Worm (Caenorhabditis elegans) whole organism, L1 larva: ENCODE measurements around the gene W03A5.6.

ENCODE experiments used
- C16A3.4 ChIP-seq: fragments of 150-350 bp; optimal IDR thresholded peaks from 2 replicates; lab custom pipeline; 2014; ENCODE audit warnings: missing biosample characterization, missing genetic modification characterization
- F16B12.6 ChIP-seq: fragments of 150-350 bp; optimal IDR thresholded peaks from 2 replicates; lab custom pipeline; 2014; ENCODE audit warnings: missing biosample characterization, missing genetic modification characterization
- alr-1 ChIP-seq: fragments of 200-800 bp; sonication (Bioruptor generic); optimal IDR thresholded peaks from 2 replicates; lab custom pipeline; 2018; ENCODE audit warnings: borderline replicate concordance, mild to moderate bottlenecking, missing genetic modification characterization, missing compliant biosample characterization
- aly-2 ChIP-seq: fragments of 150-350 bp; optimal IDR thresholded peaks from 2 replicates; lab custom pipeline; 2014; ENCODE audit warnings: missing biosample characterization, missing genetic modification characterization
- blmp-1 ChIP-seq: fragments of 150-350 bp; optimal IDR thresholded peaks from 2 replicates; lab custom pipeline; 2014; ENCODE audit warnings: missing biosample characterization, missing genetic modification characterization
- ceh-82 ChIP-seq, 3 experiments: fragments of 150-350 bp in 1 of 3; sonication (generic microtip) in 2 of 3; optimal IDR thresholded peaks; 2 replicates each; lab custom pipeline; 2014 to 2017; ENCODE audit warnings: missing biosample characterization in 3 of 3, missing genetic modification characterization in 3 of 3
- ceh-88 ChIP-seq: fragments of 200-800 bp; sonication (Bioruptor generic); IDR thresholded peaks from 2 replicates; pipeline ENCODE4 v1.3.6; 2022; ENCODE audit warnings: missing genetic modification characterization, missing compliant biosample characterization
- dsc-1 ChIP-seq: sonication (generic microtip); optimal IDR thresholded peaks from 2 replicates; lab custom pipeline; 2016; ENCODE audit warnings: mild to moderate bottlenecking, missing genetic modification characterization, missing compliant biosample characterization
- efl-1 ChIP-seq, 4 experiments: fragments of 150-350 bp; optimal IDR thresholded peaks in 3 of 4; peaks in 1 of 4; 1 replicate in 1 of 4; 2 replicates in 3 of 4; lab custom pipeline; 2014; ENCODE audit warnings: missing biosample characterization in 2 of 4, missing genetic modification characterization in 2 of 4, missing genetic modification reagents in 2 of 4
- elt-2 ChIP-seq: sonication (generic microtip); optimal IDR thresholded peaks from 2 replicates; lab custom pipeline; 2016; ENCODE audit warnings: missing genetic modification characterization, mild to moderate bottlenecking, inconsistent platforms, missing compliant biosample characterization, missing genetic modification reagents
- elt-3 ChIP-seq, 6 experiments: fragments of 150-350 bp in 1 of 6; sonication (generic microtip); optimal IDR thresholded peaks; 2 replicates each; lab custom pipeline; 2017 to 2018; ENCODE audit warnings: missing biosample characterization in 6 of 6, missing genetic modification characterization in 6 of 6, inconsistent platforms in 1 of 6
- fkh-10 ChIP-seq: sonication (generic microtip); optimal IDR thresholded peaks from 2 replicates; lab custom pipeline; 2017; ENCODE audit warnings: missing biosample characterization, missing genetic modification reagents, missing genetic modification characterization
- fos-1 ChIP-seq: fragments of 150-350 bp; optimal IDR thresholded peaks from 2 replicates; lab custom pipeline; 2014; ENCODE audit warnings: missing biosample characterization, missing genetic modification characterization
- grh-1 ChIP-seq: fragments of 200-800 bp; sonication (Bioruptor generic); IDR thresholded peaks from 2 replicates; pipeline ENCODE4 v1.3.6; 2022; ENCODE audit warnings: missing genetic modification reagents, missing genetic modification characterization, missing compliant biosample characterization
- hlh-17 ChIP-seq: fragments of 200-800 bp; sonication (Bioruptor generic); optimal IDR thresholded peaks from 2 replicates; lab custom pipeline; 2018; ENCODE audit warnings: missing genetic modification characterization, mild to moderate bottlenecking, missing compliant biosample characterization, moderate library complexity, borderline replicate concordance
- hlh-4 ChIP-seq: sonication (generic microtip); optimal IDR thresholded peaks from 2 replicates; lab custom pipeline; 2016; ENCODE audit warnings: mild to moderate bottlenecking, missing genetic modification characterization, missing compliant biosample characterization
- irx-1 ChIP-seq: sonication (generic microtip); optimal IDR thresholded peaks from 2 replicates; lab custom pipeline; 2016; ENCODE audit warnings: missing genetic modification characterization, missing compliant biosample characterization
- jun-1 ChIP-seq: fragments of 150-350 bp; optimal IDR thresholded peaks from 2 replicates; lab custom pipeline; 2014; ENCODE audit warnings: missing biosample characterization, missing genetic modification reagents, missing genetic modification characterization
- lin-14 ChIP-seq: fragments of 200-800 bp; sonication (Bioruptor generic); optimal IDR thresholded peaks from 2 replicates; lab custom pipeline; 2018; ENCODE audit warnings: mild to moderate bottlenecking, missing genetic modification characterization, moderate library complexity, missing compliant biosample characterization
- lin-15B ChIP-seq: fragments of 150-350 bp; sonication (generic microtip); optimal IDR thresholded peaks from 3 replicates; lab custom pipeline; 2014; ENCODE audit warnings: missing biosample characterization, missing genetic modification characterization
- lin-35 ChIP-seq, 2 experiments: fragments of 150-350 bp; optimal IDR thresholded peaks; 2 replicates each; lab custom pipeline; 2014; ENCODE audit warnings: missing biosample characterization in 2 of 2, missing genetic modification characterization in 2 of 2, missing genetic modification reagents in 2 of 2
- lin-39 ChIP-seq: fragments of 150-350 bp; optimal IDR thresholded peaks from 2 replicates; lab custom pipeline; 2014; ENCODE audit warnings: missing biosample characterization, missing genetic modification reagents, missing genetic modification characterization
- lir-3 ChIP-seq: sonication (generic microtip); optimal IDR thresholded peaks from 2 replicates; lab custom pipeline; 2016; ENCODE audit warnings: mild to moderate bottlenecking, missing genetic modification characterization, moderate library complexity, missing compliant biosample characterization; ENCODE audit not compliant: poor library complexity
- lsy-2 ChIP-seq, 2 experiments: fragments of 150-350 bp; optimal IDR thresholded peaks; 2 replicates each; lab custom pipeline; 2014; ENCODE audit warnings: missing biosample characterization in 2 of 2, missing genetic modification characterization in 2 of 2
- mdl-1 ChIP-seq, 2 experiments: fragments of 150-350 bp; optimal IDR thresholded peaks; 2 replicates each; lab custom pipeline; 2014 to 2017; ENCODE audit warnings: missing biosample characterization in 2 of 2, missing genetic modification characterization in 2 of 2, inconsistent platforms in 1 of 2
- mep-1 ChIP-seq: fragments of 150-350 bp; optimal IDR thresholded peaks from 2 replicates; lab custom pipeline; 2014; ENCODE audit warnings: missing biosample characterization, missing genetic modification characterization
- nhr-11 ChIP-seq: fragments of 150-350 bp; optimal IDR thresholded peaks from 2 replicates; lab custom pipeline; 2014; ENCODE audit warnings: missing biosample characterization, missing genetic modification characterization
- nhr-20 ChIP-seq: sonication (generic microtip); optimal IDR thresholded peaks from 2 replicates; lab custom pipeline; 2016; ENCODE audit warnings: mild to moderate bottlenecking, missing genetic modification characterization, missing compliant biosample characterization
- nhr-47 ChIP-seq: sonication (generic microtip); optimal IDR thresholded peaks from 2 replicates; lab custom pipeline; 2016; ENCODE audit warnings: mild to moderate bottlenecking, missing genetic modification characterization, moderate library complexity, missing compliant biosample characterization
- nhr-71 ChIP-seq: sonication (generic microtip); optimal IDR thresholded peaks from 2 replicates; lab custom pipeline; 2016; ENCODE audit warnings: mild to moderate bottlenecking, missing genetic modification characterization, moderate library complexity, missing compliant biosample characterization
- nhr-77 ChIP-seq: fragments of 150-350 bp; optimal IDR thresholded peaks from 2 replicates; lab custom pipeline; 2014; ENCODE audit warnings: missing biosample characterization, missing genetic modification characterization
- nhr-84 ChIP-seq: sonication (generic microtip); optimal IDR thresholded peaks from 2 replicates; lab custom pipeline; 2017; ENCODE audit warnings: missing biosample characterization, missing genetic modification characterization
- nhr-85 ChIP-seq: sonication (generic microtip); peaks from one replicate; lab custom pipeline; 2016; ENCODE audit warnings: missing genetic modification characterization, inconsistent platforms, missing compliant biosample characterization
- rnt-1 ChIP-seq: sonication (generic microtip); optimal IDR thresholded peaks from 2 replicates; lab custom pipeline; 2016; ENCODE audit warnings: mild to moderate bottlenecking, missing genetic modification characterization, moderate library complexity, missing compliant biosample characterization
- skn-1 ChIP-seq: fragments of 150-350 bp; optimal IDR thresholded peaks from 2 replicates; lab custom pipeline; 2014; ENCODE audit warnings: missing biosample characterization, missing genetic modification characterization
- snpc-4 ChIP-seq: fragments of 150-350 bp; optimal IDR thresholded peaks from 2 replicates; lab custom pipeline; 2014; ENCODE audit warnings: missing biosample characterization, missing genetic modification characterization
- snu-23 ChIP-seq: sonication (generic microtip); optimal IDR thresholded peaks from 2 replicates; lab custom pipeline; 2016; ENCODE audit warnings: missing genetic modification characterization, missing compliant biosample characterization
- sox-4 ChIP-seq: sonication (generic microtip); optimal IDR thresholded peaks from 2 replicates; lab custom pipeline; 2016; ENCODE audit warnings: missing genetic modification characterization, missing compliant biosample characterization
- sup-37 ChIP-seq: fragments of 200-800 bp; sonication (Bioruptor generic); optimal IDR thresholded peaks from 2 replicates; lab custom pipeline; 2018; ENCODE audit warnings: mild to moderate bottlenecking, missing genetic modification characterization, missing compliant biosample characterization
- swsn-7 ChIP-seq: sonication (generic microtip); optimal IDR thresholded peaks from 2 replicates; lab custom pipeline; 2016; ENCODE audit warnings: missing genetic modification characterization, missing compliant biosample characterization
- tbx-2 ChIP-seq: sonication (generic microtip); optimal IDR thresholded peaks from 2 replicates; lab custom pipeline; 2016; ENCODE audit warnings: missing genetic modification characterization, missing compliant biosample characterization
- unc-130 ChIP-seq: fragments of 150-350 bp; optimal IDR thresholded peaks from 2 replicates; lab custom pipeline; 2017; ENCODE audit warnings: missing biosample characterization, missing genetic modification characterization, inconsistent platforms
- unc-30 ChIP-seq: sonication (generic microtip); optimal IDR thresholded peaks from 2 replicates; lab custom pipeline; 2017; ENCODE audit warnings: missing biosample characterization, missing genetic modification characterization
- unc-86 ChIP-seq: sonication (generic microtip); optimal IDR thresholded peaks from 2 replicates; lab custom pipeline; 2016; ENCODE audit warnings: missing genetic modification characterization, missing compliant biosample characterization
- unc-98 ChIP-seq: fragments of 200-800 bp; sonication (Bioruptor generic); IDR thresholded peaks from 2 replicates; pipeline ENCODE4 v1.3.6; 2022; ENCODE audit warnings: missing genetic modification characterization, missing compliant biosample characterization
- vab-15 ChIP-seq: sonication (generic microtip); optimal IDR thresholded peaks from 2 replicates; lab custom pipeline; 2017; ENCODE audit warnings: missing genotype, mild to moderate bottlenecking, missing genetic modification characterization, missing compliant biosample characterization
- xbp-1 ChIP-seq: sonication (generic microtip); optimal IDR thresholded peaks from 2 replicates; lab custom pipeline; 2016; ENCODE audit warnings: missing genetic modification characterization, missing compliant biosample characterization
- zag-1 ChIP-seq: fragments of 150-350 bp; optimal IDR thresholded peaks from 2 replicates; lab custom pipeline; 2014; ENCODE audit warnings: missing biosample characterization, missing genetic modification characterization
- zip-4 ChIP-seq: fragments of 200-800 bp; sonication (Bioruptor generic); optimal IDR thresholded peaks from 2 replicates; lab custom pipeline; 2018; ENCODE audit warnings: mild to moderate bottlenecking, missing genetic modification characterization, moderate library complexity, missing compliant biosample characterization

The W03A5.6 gene

ce11 chrIII:5448177-5448576 lies 7.7 kb upstream of the W03A5.6 start, which contains the start of gene skpt-1 (continued):
- TF ChIP-seq hlh-17 (GFP tag; lab: Kevin White, UChicago): no peak
- no peak for TF ChIP-seq ceh-88 (GFP tag; lab: Robert Waterston, UW)
- peak; percentile 29 to 84 for TF ChIP-seq lsy-2 (tag; optimal IDR thresholded peaks at IDR 0.05; lab: Kevin White, UChicago)
- peak; percentile 49 for TF ChIP-seq F16B12.6 (tag; lab: Kevin White, UChicago)
- TF ChIP-seq C16A3.4: peak; percentile 44
- TF ChIP-seq unc-98 (GFP tag; lab: Robert Waterston, UW): no peak
- TF ChIP-seq nhr-84 (tag; lab: Kevin White, UChicago): no peak
- TF ChIP-seq mep-1 (tag; lab: Kevin White, UChicago): no peak
- no peak for TF ChIP-seq dsc-1
- peak; percentile 36 for TF ChIP-seq nhr-71 (tag; lab: Kevin White, UChicago)
- TF ChIP-seq mdl-1 (tag; optimal IDR thresholded peaks at IDR 0.05; lab: Kevin White, UChicago): no peak
- no peak for TF ChIP-seq zag-1
- no peak for TF ChIP-seq elt-2 (tag; lab: Kevin White, UChicago)
- TF ChIP-seq nhr-11 (tag; lab: Kevin White, UChicago): no peak
- no peak for TF ChIP-seq hlh-4 (tag; lab: Kevin White, UChicago)
- no peak for TF ChIP-seq sup-37 (GFP tag; lab: Kevin White, UChicago)

- peak; percentile 77 for TF ChIP-seq snu-23 (GFP tag; lab: Kevin White, UChicago)
- TF ChIP-seq vab-15 (tag; lab: Kevin White, UChicago): peak; percentile 6
- peak; percentile 29 for TF ChIP-seq rnt-1 (tag; lab: Kevin White, UChicago)
- TF ChIP-seq nhr-11 (tag; lab: Kevin White, UChicago): no peak
- TF ChIP-seq nhr-71 (tag; lab: Kevin White, UChicago): peak; percentile 37
- TF ChIP-seq fos-1 (tag; lab: Kevin White, UChicago): peak; percentile 13
- TF ChIP-seq aly-2 (tag; lab: Kevin White, UChicago): no peak
- peak in 2 of 3 experiments; percentile 5 to 74 for TF ChIP-seq ceh-82 (tag; optimal IDR thresholded peaks at IDR 0.05; lab: Kevin White, UChicago)
- TF ChIP-seq unc-130: peak; percentile 49
- peak; percentile 50 for TF ChIP-seq lin-14 (GFP tag; lab: Kevin White, UChicago)
- TF ChIP-seq zip-4: no peak
- TF ChIP-seq nhr-47: peak; percentile 45
- TF ChIP-seq mdl-1 (tag; optimal IDR thresholded peaks at IDR 0.05; lab: Kevin White, UChicago): peak in 1 of 2 experiments; percentile 55
- TF ChIP-seq lin-15B (tag; lab: Kevin White, UChicago): peak; percentile 39
- TF ChIP-seq unc-30 (tag; lab: Kevin White, UChicago): no peak
- TF ChIP-seq sox-4 (tag; lab: Kevin White, UChicago): no peak
- peak; percentile 63 for TF ChIP-seq blmp-1 (tag; lab: Kevin White, UChicago)
- TF ChIP-seq lin-39: peak; percentile 3
- TF ChIP-seq irx-1 (tag; lab: Kevin White, UChicago): peak; percentile 25
- peak; percentile 78 for TF ChIP-seq mep-1 (tag; lab: Kevin White, UChicago)
- no peak for TF ChIP-seq unc-98 (GFP tag; lab: Robert Waterston, UW)
- TF ChIP-seq elt-3 (tag; optimal IDR thresholded peaks at IDR 0.05; lab: Kevin White, UChicago): peak in 1 of 6 experiments; percentile 73
- no peak for TF ChIP-seq fkh-10 (GFP tag; lab: Kevin White, UChicago)
- peak; percentile 9 for TF ChIP-seq nhr-77 (tag; lab: Kevin White, UChicago)
- no peak for TF ChIP-seq lir-3 (tag; lab: Kevin White, UChicago)
- TF ChIP-seq snpc-4 (tag; lab: Kevin White, UChicago): peak; percentile 21
- peak; percentile 50 for TF ChIP-seq nhr-20 (tag; lab: Kevin White, UChicago)
- TF ChIP-seq alr-1 (tag; lab: Kevin White, UChicago): no peak
- TF ChIP-seq tbx-2: peak; percentile 28
- TF ChIP-seq lin-35 (GFP tag; optimal IDR thresholded peaks at IDR 0.05; lab: Kevin White, UChicago): peak; percentile 62 to 78
- peak; percentile 64 to 71 for TF ChIP-seq efl-1 (optimal IDR thresholded peaks at IDR 0.05; lab: Kevin White, UChicago)
- TF ChIP-seq efl-1 (GFP tag; optimal IDR thresholded peaks at IDR 0.05 in 1 of 2; lab: Kevin White, UChicago): peak; percentile 73 to 96
- peak; percentile 51 for TF ChIP-seq xbp-1 (tag; lab: Kevin White, UChicago)
- no peak for TF ChIP-seq unc-86 (tag; lab: Kevin White, UChicago)
- TF ChIP-seq swsn-7: peak; percentile 30
- TF ChIP-seq grh-1: no peak
- TF ChIP-seq jun-1 (tag; lab: Kevin White, UChicago): peak; percentile 12
- TF ChIP-seq F16B12.6 (tag; lab: Kevin White, UChicago): peak; percentile 90
- peak; percentile 63 for TF ChIP-seq nhr-85 (tag; lab: Kevin White, UChicago)
- TF ChIP-seq lsy-2 (tag; optimal IDR thresholded peaks at IDR 0.05; lab: Kevin White, UChicago): peak; percentile 97 to 99
- peak; percentile 74 for TF ChIP-seq C16A3.4
- peak; percentile 68 for TF ChIP-seq skn-1 (tag; lab: Kevin White, UChicago)
Observed at ce11 chrIII:5442711-5443253, 2.3 kb upstream of the W03A5.6 start, which contains the start of the genes T24G10.2 and disl-2. TSS of gene T24G10.2 (minus strand) at chrIII:5442761. TSS of gene disl-2 (plus strand) at chrIII:5443167.
